Fruit fly (Drosophila melanogaster): ENCODE results near the gene Mst84Da.

DNA sequence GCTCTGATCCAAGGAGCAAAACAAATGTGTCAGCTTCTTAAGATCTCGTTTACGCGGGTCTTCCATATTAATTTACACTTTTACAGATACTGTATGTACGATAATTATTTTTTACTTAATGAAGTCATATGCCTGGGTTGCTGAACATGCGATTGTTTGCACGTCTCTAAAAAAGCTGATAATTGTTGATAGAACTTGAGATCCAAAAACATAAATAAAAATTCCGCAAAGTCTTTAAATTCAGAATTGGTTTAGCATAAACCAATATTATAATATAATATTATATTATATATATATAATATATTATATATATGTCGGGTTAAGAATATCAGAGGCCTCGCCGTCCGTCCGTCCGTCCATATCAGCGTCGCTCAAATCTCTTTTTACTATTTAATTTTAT lies 16.2 kb upstream of the Mst84Da start, which contains the start of gene CG43290:
- TF ChIP-seq CG8478 (optimal IDR thresholded peaks at IDR 0.05), result no peak
- TF ChIP-seq CTCF (optimal IDR thresholded peaks at IDR 0.05), result no peak
